Worm (Caenorhabditis elegans): ENCODE results near the gene T05A7.1.

Gene T05A7.1

ce11 chrII:4665359-4665758, 12.7 kb upstream of the T05A7.1 start, which contains the start of gene T05A7.11:
T05A7.11 (minus strand) TSS chrII:4665459.
- no peak for TF ChIP-seq tbx-8 (GFP tag; optimal IDR thresholded peaks at IDR 0.05)

- no peak for TF ChIP-seq blmp-1 (tag; optimal IDR thresholded peaks at IDR 0.05)
- no peak for TF ChIP-seq sem-2 (GFP tag; optimal IDR thresholded peaks at IDR 0.05)
- no peak for TF ChIP-seq lin-32 (GFP tag; optimal IDR thresholded peaks at IDR 0.05)
- no peak for TF ChIP-seq nhr-28 (tag; optimal IDR thresholded peaks at IDR 0.05)
Measured at ce11 chrII:4667572-4667971, 10.4 kb upstream of the T05A7.1 start, which contains the start of gene fut-5. fut-5 (minus strand) TSS chrII:4667672.

- TF ChIP-seq snpc-4 (tag; optimal IDR thresholded peaks at IDR 0.05), result no peak
- TF ChIP-seq pha-4 (tag; optimal IDR thresholded peaks at IDR 0.05), result no peak
- TF ChIP-seq mls-2 (tag; optimal IDR thresholded peaks at IDR 0.05), result no peak
- no peak for TF ChIP-seq sptf-1 (tag; optimal IDR thresholded peaks at IDR 0.05)
- no peak for TF ChIP-seq blmp-1 (tag; optimal IDR thresholded peaks at IDR 0.05)
- no peak for TF ChIP-seq mep-1 (tag; optimal IDR thresholded peaks at IDR 0.05)
- no peak for TF ChIP-seq unc-39 (tag; optimal IDR thresholded peaks at IDR 0.05)
Measured at ce11 chrII:4671692-4672091, 6.3 kb upstream of the T05A7.1 start, which contains the start of gene T05A7.6. T05A7.6 (minus strand) TSS chrII:4671792.

ce11 chrII:4672584-4673110, 5.4 kb upstream of the T05A7.1 start, which contains the start of the genes clec-140 and hmg-11:
clec-140 (plus strand) TSS chrII:4673060.
hmg-11 (plus strand) TSS chrII:4673085.
- TF ChIP-seq lin-32 (GFP tag; optimal IDR thresholded peaks at IDR 0.05) (peak; percentile 59), nhr-76 (tag; optimal IDR thresholded peaks at IDR 0.05) (no peak), ztf-11 (tag; optimal IDR thresholded peaks at IDR 0.05) (peak; percentile 76), unc-39 (tag; optimal IDR thresholded peaks at IDR 0.05) (no peak), mep-1 (tag; optimal IDR thresholded peaks at IDR 0.05) (peak; percentile 90), elt-3 (tag; optimal IDR thresholded peaks at IDR 0.05) (no peak), sptf-1 (tag; optimal IDR thresholded peaks at IDR 0.05) (peak; percentile 65), ces-1 (GFP tag; optimal IDR thresholded peaks at IDR 0.05) (peak; percentile 83), pha-4 (tag; optimal IDR thresholded peaks at IDR 0.05) (peak; percentile 12), ceh-83 (GFP tag; optimal IDR thresholded peaks at IDR 0.05) (no peak), ceh-39 (tag; optimal IDR thresholded peaks at IDR 0.05) (peak; percentile 67), sem-2 (GFP tag; optimal IDR thresholded peaks at IDR 0.05) (no peak), mab-5 (tag; optimal IDR thresholded peaks at IDR 0.05) (no peak), bed-3 (GFP tag; optimal IDR thresholded peaks at IDR 0.05) (no peak), nhr-28 (tag; optimal IDR thresholded peaks at IDR 0.05) (no peak), unc-120 (tag; optimal IDR thresholded peaks at IDR 0.05; ENCODE audit: poor library complexity, severe bottlenecking) (peak; percentile 43), nhr-237 (tag; optimal IDR thresholded peaks at IDR 0.05) (no peak), ham-2 (GFP tag; optimal IDR thresholded peaks at IDR 0.05) (no peak), lin-13 (tag; optimal IDR thresholded peaks at IDR 0.05) (peak; percentile 30), elt-1 (tag; optimal IDR thresholded peaks at IDR 0.05; ENCODE audit: borderline replicate concordance, insufficient read depth) (no peak), tbx-8 (GFP tag; optimal IDR thresholded peaks at IDR 0.05) (no peak), hlh-1 (tag; optimal IDR thresholded peaks at IDR 0.05) (peak; percentile 19), drap-1 (GFP tag; optimal IDR thresholded peaks at IDR 0.05) (no peak), mls-2 (tag; optimal IDR thresholded peaks at IDR 0.05) (peak; percentile 60), unc-62 (GFP tag; optimal IDR thresholded peaks at IDR 0.05) (peak; percentile 43), cnd-1 (tag; optimal IDR thresholded peaks at IDR 0.05) (peak; percentile 91), ceh-43 (GFP tag; optimal IDR thresholded peaks at IDR 0.05) (peak; percentile 22), zip-8 (tag; optimal IDR thresholded peaks at IDR 0.05) (no peak), M03D4.4 (tag; optimal IDR thresholded peaks at IDR 0.05) (no peak), snpc-4 (tag; optimal IDR thresholded peaks at IDR 0.05) (no peak), nhr-2 (tag; optimal IDR thresholded peaks at IDR 0.05) (peak; percentile 63), flh-1 (GFP tag; optimal IDR thresholded peaks at IDR 0.05) (no peak), blmp-1 (tag; optimal IDR thresholded peaks at IDR 0.05) (no peak), lsy-2 (tag; optimal IDR thresholded peaks at IDR 0.05) (peak; percentile 3), nhr-12 (tag; optimal IDR thresholded peaks at IDR 0.05) (no peak)
